Fruit fly (Drosophila melanogaster) whole organism, prepupa: ENCODE data around the gene CG5087.

ENCODE experiments used
- CG1621 ChIP-seq: fragments of 200-800 bp; sonication (Bioruptor generic); optimal IDR thresholded peaks from 3 replicates; lab custom pipeline; 2018; ENCODE audit warnings: missing biosample characterization, mild to moderate bottlenecking, missing genetic modification characterization
- CG16779 ChIP-seq: fragments of 200-800 bp; sonication (Bioruptor generic); optimal IDR thresholded peaks from 3 replicates; lab custom pipeline; 2017; ENCODE audit warnings: missing biosample characterization, mild to moderate bottlenecking, missing genetic modification characterization
- CG31627 ChIP-seq: fragments of 200-800 bp; sonication (Bioruptor generic); optimal IDR thresholded peaks from 3 replicates; lab custom pipeline; 2016; ENCODE audit warnings: missing biosample characterization, missing genetic modification characterization
- CG8632 ChIP-seq: fragments of 200-800 bp; sonication (Bioruptor generic); optimal IDR thresholded peaks from 3 replicates; lab custom pipeline; 2016; ENCODE audit warnings: missing biosample characterization, missing genetic modification characterization
- fd59A ChIP-seq: fragments of 200-800 bp; sonication (Bioruptor generic); optimal IDR thresholded peaks from 2 replicates; lab custom pipeline; 2017; ENCODE audit warnings: missing biosample characterization, mild to moderate bottlenecking, missing genetic modification characterization, missing genetic modification reagents
- net ChIP-seq: fragments of 200-800 bp; sonication (Bioruptor generic); optimal IDR thresholded peaks from 3 replicates; lab custom pipeline; 2016; ENCODE audit warnings: missing biosample characterization, missing genetic modification characterization

- TF ChIP-seq CG31627 (GFP tag; lab: Kevin White, UChicago) (no peak), CG16779 (no peak), net (GFP tag; lab: Kevin White, UChicago) (no peak), CG1621 (tag; lab: Kevin White, UChicago) (no peak), CG8632 (GFP tag; lab: Kevin White, UChicago) (no peak), fd59A (no peak)
Measured at dm6 chr3L:8990128-8990527, 7.9 kb upstream of the CG5087 start, which contains the start of gene CG5280.
